Worm (Caenorhabditis elegans) whole organism, early embryonic: ENCODE measurements around the gene Y45F3A.5.

Source experiments
- B0310.2 ChIP-seq: sonication (generic microtip); optimal IDR thresholded peaks from 2 replicates; lab custom pipeline; 2016; ENCODE audit warnings: mild to moderate bottlenecking, missing genetic modification characterization, missing compliant biosample characterization
- F13C5.2 ChIP-seq: sonication (generic microtip); optimal IDR thresholded peaks from 2 replicates; lab custom pipeline; 2017; ENCODE audit warnings: mild to moderate bottlenecking, missing genetic modification characterization, inconsistent platforms, missing compliant biosample characterization
- aly-1 ChIP-seq: sonication (generic microtip); optimal IDR thresholded peaks from 2 replicates; lab custom pipeline; 2016; ENCODE audit warnings: missing genetic modification characterization, missing compliant biosample characterization
- ama-1 ChIP-seq: fragments of 150-350 bp; optimal IDR thresholded peaks from 2 replicates; lab custom pipeline; 2014
- ceh-13 ChIP-seq: fragments of 200-800 bp; sonication (Bioruptor generic); optimal IDR thresholded peaks from 2 replicates; lab custom pipeline; 2018; ENCODE audit warnings: mild to moderate bottlenecking, missing genetic modification characterization, missing compliant biosample characterization
- ceh-36 ChIP-seq: sonication (generic microtip); optimal IDR thresholded peaks from 2 replicates; lab custom pipeline; 2016; ENCODE audit warnings: missing genetic modification characterization, inconsistent platforms, missing compliant biosample characterization
- ets-7 ChIP-seq: sonication (generic microtip); optimal IDR thresholded peaks from 2 replicates; lab custom pipeline; 2016; ENCODE audit warnings: missing genotype, missing genetic modification characterization, missing compliant biosample characterization
- flt-1 ChIP-seq: fragments of 200-800 bp; sonication (Bioruptor generic); IDR thresholded peaks from 2 replicates; pipeline ENCODE4 v1.3.6; 2022; ENCODE audit warnings: missing genetic modification characterization, missing compliant biosample characterization
- hmbx-1 ChIP-seq: sonication (generic microtip); optimal IDR thresholded peaks from 2 replicates; lab custom pipeline; 2016; ENCODE audit warnings: mild to moderate bottlenecking, missing genetic modification characterization, missing compliant biosample characterization
- hmg-4 ChIP-seq: fragments of 200-800 bp; sonication (Bioruptor generic); optimal IDR thresholded peaks from 2 replicates; lab custom pipeline; 2018; ENCODE audit warnings: mild to moderate bottlenecking, missing genetic modification characterization, missing compliant biosample characterization
- hnd-1 ChIP-seq: sonication (generic microtip); optimal IDR thresholded peaks from 2 replicates; lab custom pipeline; 2016; ENCODE audit warnings: missing genetic modification characterization, missing compliant biosample characterization
- pes-1 ChIP-seq: fragments of 200-800 bp; sonication (Bioruptor generic); IDR thresholded peaks from 2 replicates; pipeline ENCODE4 v1.3.6; 2022; ENCODE audit warnings: missing genetic modification reagents, missing genetic modification characterization, missing compliant biosample characterization
- scrt-1 ChIP-seq: fragments of 200-800 bp; sonication (Bioruptor generic); IDR thresholded peaks from 2 replicates; pipeline ENCODE4 v1.3.6; 2022; ENCODE audit warnings: missing genetic modification characterization, missing compliant biosample characterization
- sea-1 ChIP-seq: fragments of 200-800 bp; sonication (Bioruptor generic); conservative IDR thresholded peaks from 2 replicates; pipeline ENCODE4 v1.3.6; 2022; ENCODE audit warnings: missing genetic modification characterization, missing compliant biosample characterization
- tbx-11 ChIP-seq: fragments of 200-800 bp; sonication (Bioruptor generic); IDR thresholded peaks from 2 replicates; pipeline ENCODE4 v1.3.6; 2022; ENCODE audit warnings: missing genetic modification characterization, missing compliant biosample characterization
- tbx-37 ChIP-seq: fragments of 200-800 bp; sonication (Bioruptor generic); conservative IDR thresholded peaks from 2 replicates; pipeline ENCODE4 v1.3.6; 2022; ENCODE audit warnings: missing genetic modification reagents, missing genetic modification characterization, missing compliant biosample characterization
- tra-4 ChIP-seq: sonication (generic microtip); optimal IDR thresholded peaks from 2 replicates; lab custom pipeline; 2017; ENCODE audit warnings: missing genetic modification characterization, missing compliant biosample characterization

Y45F3A.5 gene

DNA sequence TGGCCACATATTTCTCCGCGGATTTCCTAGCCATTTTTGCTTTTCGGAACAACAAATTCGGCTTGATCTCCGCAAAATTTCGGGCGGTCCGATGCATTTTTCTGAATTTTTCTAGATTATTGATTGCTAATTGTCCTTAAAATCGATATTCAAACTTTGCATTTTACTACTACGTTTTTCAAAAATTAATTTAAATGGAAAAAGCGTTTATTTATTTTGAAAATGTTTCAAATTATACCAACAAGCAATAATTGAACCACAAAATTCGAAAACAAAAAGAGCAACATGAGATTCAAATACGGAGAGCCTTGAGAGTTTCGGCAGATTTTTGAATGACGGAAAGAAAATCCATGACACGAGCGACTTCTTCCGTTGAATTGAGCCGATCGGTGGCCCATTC lies 8.9 kb upstream of the Y45F3A.5 start, which contains the start of gene Y45F3A.9:
Gene Y45F3A.9 (minus strand): TSS at position 101 of the 400 bp plus-strand sequence.
- TF ChIP-seq aly-1 (no peak), ets-7 (tag; lab: Kevin White, UChicago) (no peak), sea-1 (GFP tag; lab: Robert Waterston, UW) (no peak), hnd-1 (tag; lab: Kevin White, UChicago) (no peak), F13C5.2 (tag; lab: Kevin White, UChicago) (no peak), B0310.2 (no peak), scrt-1 (no peak), ceh-13 (no peak), tra-4 (tag; lab: Kevin White, UChicago) (no peak), pes-1 (GFP tag; lab: Robert Waterston, UW) (no peak), ceh-36 (tag; lab: Kevin White, UChicago) (no peak), flt-1 (GFP tag; lab: Robert Waterston, UW) (no peak), ama-1 (no peak), hmg-4 (GFP tag; lab: Kevin White, UChicago) (no peak), tbx-11 (GFP tag; lab: Robert Waterston, UW) (no peak), tbx-37 (GFP tag; lab: Robert Waterston, UW) (no peak), hmbx-1 (tag; lab: Kevin White, UChicago) (no peak)

DNA sequence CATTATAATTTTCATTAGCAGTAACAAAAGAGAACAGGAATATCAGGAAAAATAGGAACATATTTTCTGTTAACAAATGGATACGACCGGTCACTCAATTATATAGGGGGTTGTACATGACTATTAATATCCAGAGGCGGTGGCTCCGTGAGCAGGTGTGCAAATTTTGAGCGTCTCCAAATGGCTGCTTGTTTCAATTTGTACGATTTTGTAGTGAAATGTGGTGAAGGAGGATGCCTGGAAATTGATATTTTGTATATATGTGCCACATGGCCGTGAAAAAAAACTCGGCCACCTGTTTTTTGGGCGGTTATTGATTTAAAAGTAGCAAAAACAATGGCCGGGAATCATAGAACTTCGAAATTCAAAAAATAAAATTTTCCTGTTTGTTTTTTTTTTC lies 6.6 kb upstream of the Y45F3A.5 start, which contains the start of gene Y45F3A.8:
Gene Y45F3A.8 (minus strand): TSS at position 101 of the 400 bp plus-strand sequence.
- no peak for TF ChIP-seq hnd-1 (tag; lab: Kevin White, UChicago)
- no peak for TF ChIP-seq sea-1 (GFP tag; lab: Robert Waterston, UW)
- TF ChIP-seq flt-1 (GFP tag; lab: Robert Waterston, UW) = no peak
- TF ChIP-seq ceh-36 (tag; lab: Kevin White, UChicago) = no peak
- TF ChIP-seq scrt-1 = no peak
- TF ChIP-seq ama-1 = no peak
- TF ChIP-seq B0310.2 = no peak
- no peak for TF ChIP-seq ceh-13
- no peak for TF ChIP-seq F13C5.2 (tag; lab: Kevin White, UChicago)
- TF ChIP-seq tbx-37 (GFP tag; lab: Robert Waterston, UW) = no peak
- TF ChIP-seq aly-1 = no peak
- no peak for TF ChIP-seq hmbx-1 (tag; lab: Kevin White, UChicago)

DNA sequence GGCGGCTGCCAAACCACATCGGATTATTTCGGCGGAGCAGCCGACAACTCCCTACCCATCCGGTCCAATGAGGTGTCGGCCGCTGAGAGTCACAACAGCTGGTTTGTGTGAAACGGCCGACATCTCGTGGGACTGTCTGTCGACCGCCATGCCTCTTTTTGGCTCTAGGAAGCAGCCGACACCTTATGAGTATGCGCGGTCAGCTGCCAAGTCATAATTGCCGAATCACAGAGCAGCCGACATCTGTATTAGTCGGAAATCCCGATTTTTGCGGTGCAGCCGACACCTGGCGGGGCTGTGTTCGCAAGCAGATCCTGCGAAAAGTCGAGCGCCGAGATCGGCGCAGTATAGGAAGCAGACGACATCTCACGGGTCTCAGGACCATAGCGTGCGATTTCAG lies 5.9 kb upstream of the Y45F3A.5 start:
- TF ChIP-seq aly-1 = no peak

DNA sequence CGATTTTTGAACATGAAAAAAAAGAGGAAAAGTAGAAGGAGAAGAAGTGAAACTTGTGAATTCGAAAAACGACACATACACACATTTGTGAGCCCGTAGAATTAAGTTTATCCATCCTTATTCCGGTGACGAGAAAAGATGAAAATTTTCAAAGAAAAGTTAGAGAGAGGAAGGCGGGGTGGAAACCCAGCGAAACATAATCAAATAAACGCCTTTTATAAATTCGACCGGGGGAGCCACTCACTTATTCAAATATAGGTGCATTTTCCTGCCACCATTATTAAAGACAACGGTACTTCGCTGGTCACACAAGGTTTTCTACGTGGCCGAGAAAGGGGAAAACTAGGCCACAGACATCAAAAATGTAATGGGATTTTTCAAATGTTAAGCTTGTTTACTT lies 2.7 kb downstream of the Y45F3A.5 start:
- TF ChIP-seq tbx-37 (GFP tag; lab: Robert Waterston, UW) = 0 out of 2 replicates have a peak, but pooled peaks have one; percentile 12
- TF ChIP-seq hmg-4 (GFP tag; lab: Kevin White, UChicago) = no peak

ce11 chrIII:10580206-10580605 lies 5.9 kb downstream of the Y45F3A.5 start:
- TF ChIP-seq flt-1 (GFP tag; lab: Robert Waterston, UW) (no peak), ets-7 (tag; lab: Kevin White, UChicago) (no peak)

- TF ChIP-seq F13C5.2 (tag; lab: Kevin White, UChicago) (no peak), tra-4 (tag; lab: Kevin White, UChicago) (no peak), hmbx-1 (tag; lab: Kevin White, UChicago) (no peak), ets-7 (tag; lab: Kevin White, UChicago) (no peak), sea-1 (GFP tag; lab: Robert Waterston, UW) (no peak), scrt-1 (no peak), flt-1 (GFP tag; lab: Robert Waterston, UW) (no peak), tbx-11 (GFP tag; lab: Robert Waterston, UW) (no peak), ceh-13 (no peak), ceh-36 (tag; lab: Kevin White, UChicago) (no peak), pes-1 (GFP tag; lab: Robert Waterston, UW) (no peak), hnd-1 (tag; lab: Kevin White, UChicago) (no peak), aly-1 (no peak), tbx-37 (GFP tag; lab: Robert Waterston, UW) (no peak), B0310.2 (no peak), ama-1 (no peak), hmg-4 (GFP tag; lab: Kevin White, UChicago) (no peak)
Observed at ce11 chrIII:10578873-10579272, 7.3 kb downstream of the Y45F3A.5 start.

- TF ChIP-seq F13C5.2 (tag; lab: Kevin White, UChicago) = no peak
- no peak for TF ChIP-seq scrt-1
- no peak for TF ChIP-seq hnd-1 (tag; lab: Kevin White, UChicago)
- no peak for TF ChIP-seq ceh-13
- TF ChIP-seq ets-7 (tag; lab: Kevin White, UChicago) = no peak
- TF ChIP-seq ceh-36 (tag; lab: Kevin White, UChicago) = no peak
- no peak for TF ChIP-seq aly-1
- TF ChIP-seq tbx-11 (GFP tag; lab: Robert Waterston, UW) = no peak
- TF ChIP-seq B0310.2 = no peak
- TF ChIP-seq hmbx-1 (tag; lab: Kevin White, UChicago) = no peak
- TF ChIP-seq hmg-4 (GFP tag; lab: Kevin White, UChicago) = no peak
- TF ChIP-seq pes-1 (GFP tag; lab: Robert Waterston, UW) = no peak
- no peak for TF ChIP-seq tbx-37 (GFP tag; lab: Robert Waterston, UW)
Observed at ce11 chrIII:10577782-10578181, 8.4 kb downstream of the Y45F3A.5 start.

DNA sequence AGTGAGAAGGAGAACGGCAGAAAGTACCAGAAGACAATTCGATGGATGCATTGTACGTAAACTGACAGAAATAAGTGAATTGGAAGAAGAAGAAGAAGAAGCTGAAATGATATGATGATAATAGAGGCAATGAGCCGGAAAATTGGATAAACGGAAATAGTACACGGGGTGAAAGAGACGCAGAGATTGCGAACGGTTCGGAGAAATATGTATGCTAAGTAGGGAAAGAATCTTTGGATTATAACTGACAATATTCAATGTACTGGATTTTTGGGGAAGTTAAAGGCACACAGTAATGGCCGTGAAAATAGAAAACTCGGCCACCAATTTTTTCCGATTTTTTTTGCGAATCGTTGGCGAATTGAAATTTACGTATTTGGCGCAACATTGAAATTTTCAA lies 10.8 kb downstream of the Y45F3A.5 start, which contains the start of gene Y45F3A.4:
Gene Y45F3A.4 (minus strand): TSS at position 101 of the 400 bp plus-strand sequence.
- TF ChIP-seq aly-1 = no peak
- no peak for TF ChIP-seq hmbx-1 (tag; lab: Kevin White, UChicago)
- no peak for TF ChIP-seq F13C5.2 (tag; lab: Kevin White, UChicago)
- TF ChIP-seq scrt-1 = no peak
- no peak for TF ChIP-seq ceh-36 (tag; lab: Kevin White, UChicago)
- no peak for TF ChIP-seq sea-1 (GFP tag; lab: Robert Waterston, UW)
- TF ChIP-seq pes-1 (GFP tag; lab: Robert Waterston, UW) = no peak
- no peak for TF ChIP-seq ama-1
- TF ChIP-seq tra-4 (tag; lab: Kevin White, UChicago) = no peak
- TF ChIP-seq hnd-1 (tag; lab: Kevin White, UChicago) = no peak
- TF ChIP-seq flt-1 (GFP tag; lab: Robert Waterston, UW) = no peak
- no peak for TF ChIP-seq hmg-4 (GFP tag; lab: Kevin White, UChicago)
- no peak for TF ChIP-seq ets-7 (tag; lab: Kevin White, UChicago)
- TF ChIP-seq tbx-37 (GFP tag; lab: Robert Waterston, UW) = no peak
- no peak for TF ChIP-seq B0310.2
- TF ChIP-seq ceh-13 = no peak
- no peak for TF ChIP-seq tbx-11 (GFP tag; lab: Robert Waterston, UW)
